Fruit fly (Drosophila melanogaster) whole organism, pupa: Measurements from ENCODE around the gene rdog.

Experiments
- CG10348 ChIP-seq: fragments of 200-800 bp; sonication (Bioruptor generic); IDR thresholded peaks from 2 replicates; pipeline ENCODE4 v1.3.6; 2022; ENCODE audit warnings: missing biosample characterization, missing genetic modification characterization
- CG12605 ChIP-seq: fragments of 200-800 bp; sonication (Bioruptor generic); IDR thresholded peaks from 2 replicates; pipeline ENCODE4 v1.3.6; 2022; ENCODE audit warnings: missing biosample characterization, missing genetic modification characterization
- CG13204 ChIP-seq: fragments of 200-800 bp; sonication (Bioruptor generic); optimal IDR thresholded peaks from 2 replicates; lab custom pipeline; 2018; ENCODE audit warnings: missing biosample characterization, mild to moderate bottlenecking, missing genetic modification characterization, moderate library complexity
- CG14655 ChIP-seq: fragments of 200-800 bp; sonication (Bioruptor generic); optimal IDR thresholded peaks from 3 replicates; lab custom pipeline; 2017; ENCODE audit warnings: mild to moderate bottlenecking, missing biosample characterization, missing genetic modification reagents, missing genetic modification characterization
- CG15710 ChIP-seq: fragments of 200-800 bp; sonication (Bioruptor generic); optimal IDR thresholded peaks from 2 replicates; lab custom pipeline; 2018; ENCODE audit warnings: missing biosample characterization, mild to moderate bottlenecking, missing genetic modification characterization, moderate library complexity
- CG17806 ChIP-seq: fragments of 200-800 bp; sonication (Bioruptor generic); optimal IDR thresholded peaks from 2 replicates; lab custom pipeline; 2018; ENCODE audit warnings: missing biosample characterization, mild to moderate bottlenecking, missing genetic modification characterization, moderate library complexity
- CG32121 ChIP-seq: fragments of 200-800 bp; sonication (Bioruptor generic); IDR thresholded peaks from 2 replicates; pipeline ENCODE4 v1.3.6; 2022; ENCODE audit warnings: missing biosample characterization, missing genetic modification characterization
- CG34367 ChIP-seq: fragments of 200-800 bp; sonication (Bioruptor generic); optimal IDR thresholded peaks from 2 replicates; lab custom pipeline; 2018; ENCODE audit warnings: missing biosample characterization, mild to moderate bottlenecking, missing genetic modification characterization
- CG4496 ChIP-seq: fragments of 200-800 bp; sonication (Bioruptor generic); IDR thresholded peaks from 3 replicates; pipeline ENCODE4 v1.3.6; 2022; ENCODE audit warnings: missing biosample characterization, missing genetic modification characterization
- CG8159 ChIP-seq: fragments of 200-800 bp; sonication (Bioruptor generic); optimal IDR thresholded peaks from 3 replicates; lab custom pipeline; 2018; ENCODE audit warnings: missing biosample characterization, mild to moderate bottlenecking, missing genetic modification characterization, moderate library complexity
- CG8301 ChIP-seq: fragments of 200-800 bp; sonication (Bioruptor generic); optimal IDR thresholded peaks from 2 replicates; lab custom pipeline; 2018; ENCODE audit warnings: missing biosample characterization, mild to moderate bottlenecking, missing genetic modification characterization
- CG9948 ChIP-seq: fragments of 200-800 bp; sonication (Bioruptor generic); optimal IDR thresholded peaks from 2 replicates; lab custom pipeline; 2018; ENCODE audit warnings: missing biosample characterization, mild to moderate bottlenecking, missing genetic modification characterization, moderate library complexity
- D1 ChIP-seq: fragments of 200-800 bp; sonication (Bioruptor generic); optimal IDR thresholded peaks from 2 replicates; lab custom pipeline; 2018; ENCODE audit warnings: missing biosample characterization, mild to moderate bottlenecking, missing genetic modification characterization, moderate library complexity
- EcR ChIP-seq: fragments of 200-800 bp; sonication (Bioruptor generic); optimal IDR thresholded peaks from 3 replicates; lab custom pipeline; 2019; ENCODE audit warnings: missing biosample characterization, missing genetic modification characterization, mild to moderate bottlenecking, moderate library complexity, missing genetic modification reagents
- Ets98B ChIP-seq: fragments of 200-800 bp; sonication (Bioruptor generic); IDR thresholded peaks from 2 replicates; pipeline ENCODE4 v1.3.6; 2022; ENCODE audit warnings: missing biosample characterization, missing genetic modification characterization
- Pif1A ChIP-seq: fragments of 200-800 bp; sonication (Bioruptor generic); optimal IDR thresholded peaks from 3 replicates; lab custom pipeline; 2016; ENCODE audit warnings: missing biosample characterization, missing genetic modification characterization
- Pif1B ChIP-seq: fragments of 200-800 bp; sonication (Bioruptor generic); optimal IDR thresholded peaks from 3 replicates; lab custom pipeline; 2016; ENCODE audit warnings: missing biosample characterization, missing genetic modification characterization
- Snoo ChIP-seq: fragments of 200-800 bp; sonication (Bioruptor generic); optimal IDR thresholded peaks from 3 replicates; lab custom pipeline; 2017; ENCODE audit warnings: missing biosample characterization, mild to moderate bottlenecking, missing genetic modification characterization, inconsistent platforms
- fd96Ca ChIP-seq: fragments of 200-800 bp; sonication (Bioruptor generic); IDR thresholded peaks from 3 replicates; pipeline ENCODE4 v1.3.6; 2022; ENCODE audit warnings: missing biosample characterization, missing genetic modification characterization
- gl ChIP-seq: fragments of 200-800 bp; sonication (Bioruptor generic); optimal IDR thresholded peaks from 2 replicates; lab custom pipeline; 2018; ENCODE audit warnings: missing biosample characterization, mild to moderate bottlenecking, missing genetic modification characterization
- rn ChIP-seq: fragments of 200-800 bp; sonication (Bioruptor generic); IDR thresholded peaks from 2 replicates; pipeline ENCODE4 v1.3.6; 2022; ENCODE audit warnings: missing biosample characterization, missing genetic modification characterization

rdog gene

DNA sequence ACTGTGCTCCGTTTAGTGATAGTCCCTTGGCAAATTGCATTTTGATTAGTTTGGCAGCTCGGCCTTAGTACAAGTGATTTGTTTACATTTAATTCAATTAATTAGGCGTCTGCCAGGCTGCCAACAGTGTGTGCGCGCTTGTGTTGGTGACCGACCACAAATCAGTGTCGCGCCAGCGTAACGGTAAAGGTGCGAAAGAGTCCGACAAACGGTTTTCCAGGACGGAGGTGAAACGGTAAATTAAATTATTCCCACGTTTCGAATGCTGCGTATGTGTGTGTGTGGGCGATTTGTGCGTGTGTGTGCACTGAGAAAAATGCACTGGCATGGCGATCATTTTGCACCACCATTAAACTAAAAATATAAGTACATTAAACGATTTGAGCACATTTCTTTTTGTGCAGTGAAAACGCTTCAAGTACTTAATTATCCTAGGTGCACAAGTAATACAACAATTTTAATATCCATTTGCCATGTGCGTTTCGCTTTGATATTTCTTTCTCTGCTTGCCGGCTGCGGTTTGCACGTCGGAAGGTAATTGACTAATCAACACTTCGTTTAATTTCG lies 18.9 kb upstream of the rdog start:
- peak; percentile 6; the same call in 1 of the 3 replicates for TF ChIP-seq fd96Ca (GFP tag; lab: Robert Waterston, UW)
- TF ChIP-seq D1 = no peak

DNA sequence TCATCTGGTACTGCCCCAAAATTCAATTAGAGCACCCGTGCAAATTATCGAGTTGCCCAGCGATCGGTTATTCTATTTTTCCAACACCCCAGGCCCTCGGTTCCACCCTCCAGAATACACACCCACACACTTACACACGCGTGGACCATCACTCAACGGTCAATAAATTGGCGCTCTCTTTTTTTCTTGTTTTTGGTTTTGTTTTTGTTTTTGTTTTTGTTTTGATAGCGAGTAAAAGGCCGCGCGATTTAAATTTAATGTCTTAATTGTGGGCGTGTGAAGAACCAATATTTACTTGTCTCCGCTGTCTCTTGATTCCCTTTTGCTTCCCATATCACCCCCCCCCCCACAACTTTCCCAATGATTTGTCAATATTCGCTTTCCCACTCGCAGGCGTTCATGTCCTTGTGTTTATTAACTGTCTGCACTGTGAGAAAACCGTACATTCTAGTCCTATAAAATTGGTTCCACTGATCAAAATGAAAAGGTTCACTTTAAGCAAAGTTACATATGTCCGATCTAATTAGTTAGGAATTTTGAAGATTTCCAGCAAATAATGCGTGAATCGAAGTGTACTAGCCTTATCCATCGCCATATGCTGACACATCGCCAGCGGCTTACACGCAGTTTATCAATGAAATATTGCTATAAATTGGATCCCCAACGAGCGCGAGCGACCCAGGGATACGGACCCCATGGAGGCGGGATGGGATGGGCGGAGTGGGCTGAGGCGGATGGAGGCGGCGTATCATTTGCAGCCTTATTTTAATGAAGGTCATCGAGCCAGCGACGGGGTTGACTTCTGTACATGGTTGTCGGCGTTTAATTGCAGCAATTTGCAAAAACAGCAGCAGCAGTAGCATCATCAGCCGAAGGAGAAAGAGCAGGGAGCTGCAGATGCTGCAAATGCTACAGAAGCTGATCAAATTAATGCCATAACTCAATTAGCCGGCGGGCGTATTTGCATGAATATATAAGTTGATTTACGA lies 17.9 kb upstream of the rdog start:
- TF ChIP-seq CG8301 (tag; lab: Kevin White, UChicago) = peak; percentile 1
- TF ChIP-seq CG10348 (GFP tag; lab: Robert Waterston, UW) = no peak
- TF ChIP-seq CG8159 (tag; lab: Kevin White, UChicago) = peak; percentile 69
- peak; percentile 19 for TF ChIP-seq gl
- TF ChIP-seq CG17806 (tag; lab: Kevin White, UChicago) = peak; percentile 51
- peak; percentile 37 for TF ChIP-seq EcR (GFP tag; lab: Kevin White, UChicago)
- no peak for TF ChIP-seq CG15710 (tag; lab: Kevin White, UChicago)
- TF ChIP-seq fd96Ca (GFP tag; lab: Robert Waterston, UW) = 0 out of 3 replicates have a peak, but pooled peaks have one; percentile 5

DNA sequence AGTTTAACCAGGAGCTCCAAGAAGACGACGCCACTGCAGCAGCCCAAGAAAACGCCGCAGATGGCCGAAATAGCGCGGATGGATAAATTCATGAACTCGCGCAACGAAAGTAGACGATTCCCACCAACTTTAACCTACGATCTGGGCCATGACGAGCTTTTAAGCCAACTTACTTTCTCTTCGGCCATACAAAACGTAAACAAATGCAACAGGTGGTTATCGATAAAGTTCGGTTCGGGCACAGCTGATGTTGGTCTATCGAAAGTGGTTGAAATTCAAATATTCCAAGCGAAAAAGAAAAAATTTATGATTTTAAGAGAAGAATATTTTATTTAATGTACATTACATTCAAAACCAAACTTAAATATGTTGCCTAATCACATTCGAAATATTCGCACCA lies 11.2 kb upstream of the rdog start, which contains the start of gene CG14511:
TSS of gene CG14511 (minus strand) at position 184 of the 400 bp plus-strand sequence.
- TF ChIP-seq CG12605 (GFP tag; lab: Robert Waterston, UW) = peak; percentile 40; the same call in 1 of the 2 replicates
- TF ChIP-seq rn (GFP tag; lab: Robert Waterston, UW) = no peak
- TF ChIP-seq CG14655 (GFP tag; lab: Kevin White, UChicago) = no peak
- no peak for TF ChIP-seq CG10348 (GFP tag; lab: Robert Waterston, UW)

DNA sequence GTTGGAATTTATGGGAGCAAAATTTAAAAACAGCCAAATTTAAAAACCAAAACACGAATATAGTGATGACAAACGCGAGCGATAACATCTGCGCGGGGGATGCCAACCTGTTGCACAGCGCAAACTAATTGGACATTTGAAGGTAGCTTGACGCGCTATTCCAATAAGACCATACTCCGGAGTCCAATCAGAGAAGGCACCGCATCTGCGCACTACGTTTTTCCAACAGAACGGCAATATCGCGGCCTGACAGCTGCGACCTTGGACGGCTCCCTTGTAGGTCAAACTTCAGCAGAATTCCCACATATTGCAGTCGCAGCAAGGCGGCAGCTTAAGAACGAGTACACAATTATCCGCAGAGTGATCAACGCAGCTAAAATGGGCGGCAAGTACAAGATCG lies 9.8 kb upstream of the rdog start, which contains the start of the genes CG11882 and Pglym78:
TSS of gene CG11882 (minus strand) at position 101 of the 400 bp plus-strand sequence.
TSS of gene Pglym78 (plus strand) at position 177 of the 400 bp plus-strand sequence.
- TF ChIP-seq fd96Ca (GFP tag; lab: Robert Waterston, UW) (no peak), CG15710 (tag; lab: Kevin White, UChicago) (peak; percentile 6), CG12605 (GFP tag; lab: Robert Waterston, UW) (peak; percentile 54; the same call in 1 of the 2 replicates), CG8301 (tag; lab: Kevin White, UChicago) (no peak), CG32121 (peak; percentile 55), Ets98B (GFP tag; lab: Robert Waterston, UW) (0 out of 2 replicates have a peak, but pooled peaks have one; percentile 7), Snoo (tag; lab: Kevin White, UChicago) (peak; percentile 37), CG17806 (tag; lab: Kevin White, UChicago) (no peak), CG8159 (tag; lab: Kevin White, UChicago) (no peak), CG34367 (no peak), CG13204 (no peak), Pif1B (GFP tag; lab: Kevin White, UChicago) (no peak), CG4496 (peak; percentile 59; the same call in 2 of the 3 replicates), EcR (GFP tag; lab: Kevin White, UChicago) (peak; percentile 67), D1 (no peak), Pif1A (GFP tag; lab: Kevin White, UChicago) (no peak), gl (no peak)

DNA sequence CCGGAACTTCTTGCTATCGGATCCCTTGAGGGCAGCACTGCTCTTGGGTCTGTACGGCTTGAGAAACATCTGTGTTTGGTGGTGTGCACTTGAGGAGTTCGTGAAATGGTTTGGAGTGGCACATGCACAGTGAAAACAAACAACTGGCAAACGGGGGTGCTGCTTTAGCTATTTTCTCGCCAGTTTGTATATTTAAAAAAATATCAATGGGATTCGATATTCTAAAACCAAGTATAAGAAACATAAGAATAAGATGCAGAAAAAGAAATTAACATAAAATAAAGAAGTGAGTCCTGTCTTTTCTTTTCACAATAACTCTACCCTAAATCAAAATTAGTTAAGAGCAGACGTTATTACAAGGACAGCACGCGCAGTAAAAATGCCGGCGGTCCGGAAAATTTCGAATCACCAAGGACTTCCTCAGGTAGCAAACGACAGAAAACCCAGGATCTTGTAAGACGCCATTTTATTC lies 6.3 kb upstream of the rdog start, which contains the start of gene eIF2D:
TSS of gene eIF2D (minus strand) at position 174 of the 472 bp plus-strand sequence.
- TF ChIP-seq gl (no peak), Snoo (tag; lab: Kevin White, UChicago) (peak; percentile 49), CG9948 (tag; lab: Kevin White, UChicago) (peak; percentile 20), CG32121 (peak; percentile 50), CG4496 (peak; percentile 68; the same call in 2 of the 3 replicates), CG8301 (tag; lab: Kevin White, UChicago) (peak; percentile 61), CG15710 (tag; lab: Kevin White, UChicago) (peak; percentile 42), CG12605 (GFP tag; lab: Robert Waterston, UW) (peak; percentile 66), fd96Ca (GFP tag; lab: Robert Waterston, UW) (peak; percentile 52; the same call in 1 of the 3 replicates), CG34367 (peak; percentile 28), Ets98B (GFP tag; lab: Robert Waterston, UW) (peak; percentile 73), CG14655 (GFP tag; lab: Kevin White, UChicago) (no peak), CG17806 (tag; lab: Kevin White, UChicago) (peak; percentile 49), CG8159 (tag; lab: Kevin White, UChicago) (peak; percentile 59), D1 (no peak)

DNA sequence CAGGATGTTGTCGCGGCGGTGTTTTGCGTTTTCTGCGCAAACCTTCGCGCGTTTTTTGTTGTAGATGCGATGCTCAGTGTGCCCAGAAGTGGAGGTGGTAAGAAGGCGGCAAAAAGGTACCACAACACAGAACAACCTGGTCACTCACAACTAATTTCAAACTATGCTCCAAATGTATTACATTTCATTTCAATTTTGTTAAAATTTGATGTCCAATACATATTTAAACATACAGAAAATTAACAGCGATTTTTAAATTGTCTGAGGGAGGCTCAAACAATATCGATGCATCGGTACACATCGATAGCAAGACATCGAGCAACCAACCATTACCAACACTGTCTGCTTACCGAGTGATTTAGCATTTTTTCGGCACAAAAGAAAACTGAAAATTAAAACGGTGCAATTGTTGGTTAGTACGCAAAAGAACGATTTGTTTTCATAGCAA lies 4.7 kb upstream of the rdog start, which contains the start of the genes Slbp and Rpn2:
TSS of gene Slbp (minus strand) at position 70 of the 448 bp plus-strand sequence.
TSS of gene Rpn2 (plus strand) at position 328 of the 448 bp plus-strand sequence.
- TF ChIP-seq CG15710 (tag; lab: Kevin White, UChicago) (peak; percentile 28), Snoo (tag; lab: Kevin White, UChicago) (peak; percentile 23), CG8159 (tag; lab: Kevin White, UChicago) (peak; percentile 24), CG12605 (GFP tag; lab: Robert Waterston, UW) (no peak)
